Fruit fly (Drosophila melanogaster) whole organism: ENCODE data around the gene Vtld.

Experiments
- EcR ChIP-seq, 2 experiments: fragments of >200 bp; optimal IDR thresholded peaks; 2 replicates each; lab custom pipeline; 2017; ENCODE audit warnings: missing biosample characterization in 2 of 2, missing genetic modification characterization in 2 of 2, missing genetic modification reagents in 2 of 2
- pan ChIP-seq: fragments of >200 bp; optimal IDR thresholded peaks from 2 replicates; lab custom pipeline; 2017
- psq ChIP-seq: fragments of >200 bp; optimal IDR thresholded peaks from 2 replicates; lab custom pipeline; 2017
- usp ChIP-seq: fragments of >200 bp; optimal IDR thresholded peaks from 2 replicates; lab custom pipeline; 2017; ENCODE audit warnings: missing biosample characterization, missing genetic modification characterization, mixed read lengths

dm6 chr3L:19793438-19793998 lies 33.3 kb downstream of the Vtld start, which contains the start of the genes CG42637, Gyc76C and SREBP:
- no peak for TF ChIP-seq EcR (GFP tag; optimal IDR thresholded peaks at IDR 0.05; lab: Kevin White, UChicago)
- no peak for TF ChIP-seq psq
- no peak for TF ChIP-seq pan (lab: Kevin White, UChicago)
- TF ChIP-seq usp: no peak
